Worm (Caenorhabditis elegans) whole organism, L4/young adult: ENCODE data around the gene C32D5.14.

Source experiments
- W03F9.2 ChIP-seq: fragments of 150-350 bp; optimal IDR thresholded peaks from 2 replicates; lab custom pipeline; 2014; ENCODE audit warnings: missing biosample characterization, missing genetic modification characterization
- dao-5 ChIP-seq: sonication (generic microtip); optimal IDR thresholded peaks from 2 replicates; lab custom pipeline; 2016; ENCODE audit warnings: missing genotype, missing genetic modification characterization, moderate library complexity, missing compliant biosample characterization
- him-1 ChIP-seq: sonication (generic microtip); optimal IDR thresholded peaks from 2 replicates; lab custom pipeline; 2016; ENCODE audit warnings: missing genotype, missing genetic modification reagents, missing genetic modification characterization, missing compliant biosample characterization

ce11 chrII:6358905-6359304 lies 23.6 kb downstream of the C32D5.14 start, which contains the start of gene C32D5.12:
- TF ChIP-seq W03F9.2 (no peak), dao-5 (tag; lab: Kevin White, UChicago) (no peak), him-1 (tag; lab: Kevin White, UChicago) (no peak)
